Worm (Caenorhabditis elegans) whole organism, L4 larva: Measurements from ENCODE around the gene aip-1.

Source experiments
- F37D6.2 ChIP-seq: sonication (generic microtip); optimal IDR thresholded peaks from 2 replicates; lab custom pipeline; 2016; ENCODE audit warnings: mild to moderate bottlenecking, missing genetic modification characterization, missing compliant biosample characterization
- ceh-28 ChIP-seq: fragments of 150-350 bp; optimal IDR thresholded peaks from 2 replicates; lab custom pipeline; 2014; ENCODE audit warnings: missing biosample characterization, missing genetic modification reagents, missing genetic modification characterization
- daf-8 ChIP-seq: fragments of 200-800 bp; sonication (Bioruptor generic); IDR thresholded peaks from 2 replicates; pipeline ENCODE4 v1.3.6; 2022; ENCODE audit warnings: missing genetic modification characterization, missing compliant biosample characterization
- fos-1 ChIP-seq: fragments of 150-350 bp; optimal IDR thresholded peaks from 2 replicates; lab custom pipeline; 2014; ENCODE audit warnings: missing biosample characterization, missing genetic modification characterization
- hlh-30 ChIP-seq: sonication (generic microtip); optimal IDR thresholded peaks from 2 replicates; lab custom pipeline; 2017; ENCODE audit warnings: antibody characterized with exemption, mild to moderate bottlenecking, missing genetic modification characterization, missing compliant biosample characterization; ENCODE audit not compliant: insufficient read depth
- nhr-28 ChIP-seq: fragments of 150-350 bp; optimal IDR thresholded peaks from 2 replicates; lab custom pipeline; 2014; ENCODE audit warnings: missing biosample characterization, missing genetic modification characterization
- pha-4 ChIP-seq, 2 experiments: fragments of 150-350 bp in 1 of 2; fragments of 200-800 bp in 1 of 2; sonication (Bioruptor generic) in 1 of 2; IDR thresholded peaks in 1 of 2; optimal IDR thresholded peaks in 1 of 2; 2 replicates each; pipeline versions ENCODE4 v1.3.6 to Lab custom; 2014 to 2022; ENCODE audit warnings: missing genetic modification characterization in 2 of 2, missing genetic modification reagents in 2 of 2, missing biosample characterization in 1 of 2, missing compliant biosample characterization in 1 of 2
- php-3 ChIP-seq: fragments of 200-800 bp; sonication (Bioruptor generic); IDR thresholded peaks from 2 replicates; pipeline ENCODE4 v1.3.6; 2022; ENCODE audit warnings: missing genetic modification reagents, missing genetic modification characterization, missing compliant biosample characterization
- tag-97 ChIP-seq: fragments of 200-800 bp; sonication (Bioruptor generic); IDR thresholded peaks from 2 replicates; pipeline ENCODE4 v1.3.6; 2022; ENCODE audit warnings: missing genetic modification characterization, missing compliant biosample characterization
- tra-1 ChIP-seq: fragments of 200-800 bp; sonication (Bioruptor generic); IDR thresholded peaks from 2 replicates; pipeline ENCODE4 v1.3.6; 2022; ENCODE audit warnings: missing genetic modification reagents, missing genetic modification characterization, missing compliant biosample characterization
- unc-39 ChIP-seq: sonication (generic microtip); optimal IDR thresholded peaks from 2 replicates; lab custom pipeline; 2017; ENCODE audit warnings: missing biosample characterization, missing genetic modification characterization

- TF ChIP-seq ceh-28 (no peak), hlh-30 (tag; lab: Kevin White, UChicago) (no peak), tag-97 (GFP tag; lab: Robert Waterston, UW) (no peak), fos-1 (no peak), php-3 (GFP tag; lab: Robert Waterston, UW) (no peak), unc-39 (tag; lab: Kevin White, UChicago) (no peak), nhr-28 (no peak), daf-8 (GFP tag; lab: Robert Waterston, UW) (no peak), pha-4 (GFP tag; IDR thresholded peaks at IDR 0.05; lab: Robert Waterston, UW) (no peak; the same call in 1 of the 2 replicates), pha-4 (tag; optimal IDR thresholded peaks at IDR 0.05; lab: Kevin White, UChicago) (no peak), tra-1 (no peak), F37D6.2 (tag; lab: Kevin White, UChicago) (no peak)
These were observed 1.5 kb downstream of the aip-1 start for ce11 chrV:14013638-14014037.
